Fruit fly (Drosophila melanogaster) whole organism, pupa: Measurements from ENCODE around the gene Pldn.

ENCODE experiments used
- CG10348 ChIP-seq: fragments of 200-800 bp; sonication (Bioruptor generic); IDR thresholded peaks from 2 replicates; pipeline ENCODE4 v1.3.6; 2022; ENCODE audit warnings: missing biosample characterization, missing genetic modification characterization
- CG12605 ChIP-seq: fragments of 200-800 bp; sonication (Bioruptor generic); IDR thresholded peaks from 2 replicates; pipeline ENCODE4 v1.3.6; 2022; ENCODE audit warnings: missing biosample characterization, missing genetic modification characterization
- CG13204 ChIP-seq: fragments of 200-800 bp; sonication (Bioruptor generic); optimal IDR thresholded peaks from 2 replicates; lab custom pipeline; 2018; ENCODE audit warnings: missing biosample characterization, mild to moderate bottlenecking, missing genetic modification characterization, moderate library complexity
- CG14655 ChIP-seq: fragments of 200-800 bp; sonication (Bioruptor generic); optimal IDR thresholded peaks from 3 replicates; lab custom pipeline; 2017; ENCODE audit warnings: mild to moderate bottlenecking, missing biosample characterization, missing genetic modification reagents, missing genetic modification characterization
- CG15710 ChIP-seq: fragments of 200-800 bp; sonication (Bioruptor generic); optimal IDR thresholded peaks from 2 replicates; lab custom pipeline; 2018; ENCODE audit warnings: missing biosample characterization, mild to moderate bottlenecking, missing genetic modification characterization, moderate library complexity
- CG17806 ChIP-seq: fragments of 200-800 bp; sonication (Bioruptor generic); optimal IDR thresholded peaks from 2 replicates; lab custom pipeline; 2018; ENCODE audit warnings: missing biosample characterization, mild to moderate bottlenecking, missing genetic modification characterization, moderate library complexity
- CG32121 ChIP-seq: fragments of 200-800 bp; sonication (Bioruptor generic); IDR thresholded peaks from 2 replicates; pipeline ENCODE4 v1.3.6; 2022; ENCODE audit warnings: missing biosample characterization, missing genetic modification characterization
- CG34367 ChIP-seq: fragments of 200-800 bp; sonication (Bioruptor generic); optimal IDR thresholded peaks from 2 replicates; lab custom pipeline; 2018; ENCODE audit warnings: missing biosample characterization, mild to moderate bottlenecking, missing genetic modification characterization
- CG4496 ChIP-seq: fragments of 200-800 bp; sonication (Bioruptor generic); IDR thresholded peaks from 3 replicates; pipeline ENCODE4 v1.3.6; 2022; ENCODE audit warnings: missing biosample characterization, missing genetic modification characterization
- CG8159 ChIP-seq: fragments of 200-800 bp; sonication (Bioruptor generic); optimal IDR thresholded peaks from 3 replicates; lab custom pipeline; 2018; ENCODE audit warnings: missing biosample characterization, mild to moderate bottlenecking, missing genetic modification characterization, moderate library complexity
- CG8301 ChIP-seq: fragments of 200-800 bp; sonication (Bioruptor generic); optimal IDR thresholded peaks from 2 replicates; lab custom pipeline; 2018; ENCODE audit warnings: missing biosample characterization, mild to moderate bottlenecking, missing genetic modification characterization
- CG9948 ChIP-seq: fragments of 200-800 bp; sonication (Bioruptor generic); optimal IDR thresholded peaks from 2 replicates; lab custom pipeline; 2018; ENCODE audit warnings: missing biosample characterization, mild to moderate bottlenecking, missing genetic modification characterization, moderate library complexity
- D1 ChIP-seq: fragments of 200-800 bp; sonication (Bioruptor generic); optimal IDR thresholded peaks from 2 replicates; lab custom pipeline; 2018; ENCODE audit warnings: missing biosample characterization, mild to moderate bottlenecking, missing genetic modification characterization, moderate library complexity
- EcR ChIP-seq: fragments of 200-800 bp; sonication (Bioruptor generic); optimal IDR thresholded peaks from 3 replicates; lab custom pipeline; 2019; ENCODE audit warnings: missing biosample characterization, missing genetic modification characterization, mild to moderate bottlenecking, moderate library complexity, missing genetic modification reagents
- Ets98B ChIP-seq: fragments of 200-800 bp; sonication (Bioruptor generic); IDR thresholded peaks from 2 replicates; pipeline ENCODE4 v1.3.6; 2022; ENCODE audit warnings: missing biosample characterization, missing genetic modification characterization
- Pif1A ChIP-seq: fragments of 200-800 bp; sonication (Bioruptor generic); optimal IDR thresholded peaks from 3 replicates; lab custom pipeline; 2016; ENCODE audit warnings: missing biosample characterization, missing genetic modification characterization
- Pif1B ChIP-seq: fragments of 200-800 bp; sonication (Bioruptor generic); optimal IDR thresholded peaks from 3 replicates; lab custom pipeline; 2016; ENCODE audit warnings: missing biosample characterization, missing genetic modification characterization
- Snoo ChIP-seq: fragments of 200-800 bp; sonication (Bioruptor generic); optimal IDR thresholded peaks from 3 replicates; lab custom pipeline; 2017; ENCODE audit warnings: missing biosample characterization, mild to moderate bottlenecking, missing genetic modification characterization, inconsistent platforms
- fd96Ca ChIP-seq: fragments of 200-800 bp; sonication (Bioruptor generic); IDR thresholded peaks from 3 replicates; pipeline ENCODE4 v1.3.6; 2022; ENCODE audit warnings: missing biosample characterization, missing genetic modification characterization
- gl ChIP-seq: fragments of 200-800 bp; sonication (Bioruptor generic); optimal IDR thresholded peaks from 2 replicates; lab custom pipeline; 2018; ENCODE audit warnings: missing biosample characterization, mild to moderate bottlenecking, missing genetic modification characterization
- rn ChIP-seq: fragments of 200-800 bp; sonication (Bioruptor generic); IDR thresholded peaks from 2 replicates; pipeline ENCODE4 v1.3.6; 2022; ENCODE audit warnings: missing biosample characterization, missing genetic modification characterization

Pldn gene

DNA sequence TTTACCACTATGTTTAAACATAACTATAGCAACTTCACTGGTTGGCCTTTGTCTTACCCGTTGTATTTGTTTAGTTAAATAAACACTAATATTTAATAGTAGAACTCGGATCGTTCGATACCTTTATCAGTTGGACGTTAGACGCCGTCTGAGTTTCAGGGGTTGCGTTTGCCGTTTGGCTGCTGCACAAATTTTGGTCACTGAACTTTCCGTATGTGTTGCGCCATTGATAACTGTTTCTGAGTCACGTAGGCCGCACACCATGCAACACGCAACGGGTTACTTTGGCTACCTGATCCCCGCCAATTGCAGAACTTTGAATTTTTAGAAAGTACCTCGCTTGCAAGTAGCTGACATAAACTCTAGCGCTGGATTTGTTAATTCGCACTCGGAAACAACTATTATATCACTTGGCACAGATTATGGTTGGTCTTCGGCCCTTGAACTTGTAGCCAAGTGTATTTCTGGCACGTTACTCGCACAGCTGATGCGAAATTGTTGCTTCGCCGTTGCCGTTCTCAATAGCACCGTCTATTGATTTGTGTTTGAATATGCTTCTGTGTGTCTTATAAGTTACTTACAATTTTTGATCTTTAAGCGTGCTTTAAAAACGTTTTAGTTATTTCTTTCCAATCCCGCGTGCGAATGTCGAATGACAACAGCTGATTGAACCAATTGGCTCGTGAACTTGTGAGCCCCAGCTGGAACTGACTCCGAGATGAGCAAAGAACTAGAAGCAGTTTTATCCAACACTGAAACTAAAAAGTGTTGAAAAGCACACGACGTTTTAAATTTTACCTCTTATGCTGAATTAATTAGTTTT lies 5.3 kb upstream of the Pldn start, which contains the start of gene Dph1:
TSS of gene Dph1 (minus strand) at position 670 of the 823 bp plus-strand sequence.
- TF ChIP-seq CG17806 (tag; lab: Kevin White, UChicago) (peak; percentile 94), CG15710 (tag; lab: Kevin White, UChicago) (peak; percentile 86), gl (tag; lab: Kevin White, UChicago) (peak; percentile 87), fd96Ca (GFP tag; lab: Robert Waterston, UW) (peak; percentile 97), D1 (tag; lab: Kevin White, UChicago) (peak; percentile 72), CG4496 (peak; percentile 98), EcR (GFP tag; lab: Kevin White, UChicago) (peak; percentile 93), Snoo (tag; lab: Kevin White, UChicago) (peak; percentile 90), Pif1A (GFP tag; lab: Kevin White, UChicago) (peak; percentile 95), CG8301 (tag; lab: Kevin White, UChicago) (peak; percentile 95), CG8159 (tag; lab: Kevin White, UChicago) (peak; percentile 91), CG32121 (GFP tag; lab: Robert Waterston, UW) (peak; percentile 96), Ets98B (GFP tag; lab: Robert Waterston, UW) (peak; percentile 95), CG9948 (tag; lab: Kevin White, UChicago) (peak; percentile 88), CG14655 (peak; percentile 95), rn (GFP tag; lab: Robert Waterston, UW) (peak; percentile 82), CG10348 (GFP tag; lab: Robert Waterston, UW) (peak; percentile 63), CG13204 (GFP tag; lab: Kevin White, UChicago) (no peak), CG34367 (peak; percentile 92), Pif1B (GFP tag; lab: Kevin White, UChicago) (peak; percentile 91), CG12605 (GFP tag; lab: Robert Waterston, UW) (peak; percentile 92)

DNA sequence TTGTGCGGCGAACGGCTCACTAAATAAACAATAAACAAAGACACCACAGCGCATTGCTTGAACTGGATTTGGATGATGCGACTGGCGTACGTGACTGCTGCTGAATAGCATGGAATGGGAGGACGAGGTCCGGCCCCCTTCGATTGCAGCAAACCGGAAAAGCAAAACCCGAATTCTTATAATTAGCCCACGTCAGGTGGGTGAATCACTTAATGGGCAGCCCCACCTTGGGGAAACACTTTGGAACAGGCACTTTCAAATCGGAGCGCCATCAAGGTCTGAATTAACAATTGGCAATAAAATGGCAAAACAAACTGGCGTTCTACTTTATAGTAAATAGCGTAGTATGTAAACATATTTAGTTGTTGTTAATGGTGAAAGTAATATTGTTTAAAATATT lies 4.6 kb upstream of the Pldn start:
- TF ChIP-seq Ets98B (GFP tag; lab: Robert Waterston, UW) (no peak), Snoo (tag; lab: Kevin White, UChicago) (no peak), CG15710 (tag; lab: Kevin White, UChicago) (no peak), rn (GFP tag; lab: Robert Waterston, UW) (no peak), CG9948 (tag; lab: Kevin White, UChicago) (no peak), Pif1B (GFP tag; lab: Kevin White, UChicago) (no peak), Pif1A (GFP tag; lab: Kevin White, UChicago) (no peak), CG13204 (GFP tag; lab: Kevin White, UChicago) (no peak), CG34367 (no peak), CG8301 (tag; lab: Kevin White, UChicago) (no peak), EcR (GFP tag; lab: Kevin White, UChicago) (no peak), gl (tag; lab: Kevin White, UChicago) (no peak), CG32121 (GFP tag; lab: Robert Waterston, UW) (no peak), CG17806 (tag; lab: Kevin White, UChicago) (no peak), D1 (tag; lab: Kevin White, UChicago) (no peak), CG14655 (no peak), CG10348 (GFP tag; lab: Robert Waterston, UW) (no peak), fd96Ca (GFP tag; lab: Robert Waterston, UW) (no peak)

DNA sequence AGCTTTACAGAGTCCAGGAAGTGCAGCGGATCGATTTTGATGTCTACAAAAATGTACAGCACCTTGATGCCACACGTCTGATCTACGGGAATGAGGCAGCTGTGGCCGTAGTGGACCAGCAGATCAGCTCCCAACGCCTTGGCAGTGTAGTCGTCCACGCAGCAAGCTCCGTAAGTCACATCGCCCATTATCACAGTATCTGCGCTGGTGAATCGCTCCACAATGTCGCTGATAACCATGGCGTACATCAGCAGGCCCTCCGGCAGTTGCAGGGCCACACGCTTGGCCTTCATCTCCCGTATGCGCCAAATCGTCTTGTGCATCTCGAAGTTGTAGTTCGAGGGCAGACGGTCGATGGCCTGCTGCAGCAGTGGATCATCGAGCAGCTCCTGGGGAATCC lies 3.9 kb upstream of the Pldn start:
- no peak for TF ChIP-seq CG4496
- no peak for TF ChIP-seq Pif1B (GFP tag; lab: Kevin White, UChicago)
- TF ChIP-seq Pif1A (GFP tag; lab: Kevin White, UChicago), result no peak
- peak; percentile 38 for TF ChIP-seq EcR (GFP tag; lab: Kevin White, UChicago)
- no peak for TF ChIP-seq CG15710 (tag; lab: Kevin White, UChicago)
- TF ChIP-seq Snoo (tag; lab: Kevin White, UChicago), result no peak
- no peak for TF ChIP-seq CG34367
- no peak for TF ChIP-seq Ets98B (GFP tag; lab: Robert Waterston, UW)
- TF ChIP-seq rn (GFP tag; lab: Robert Waterston, UW), result no peak

DNA sequence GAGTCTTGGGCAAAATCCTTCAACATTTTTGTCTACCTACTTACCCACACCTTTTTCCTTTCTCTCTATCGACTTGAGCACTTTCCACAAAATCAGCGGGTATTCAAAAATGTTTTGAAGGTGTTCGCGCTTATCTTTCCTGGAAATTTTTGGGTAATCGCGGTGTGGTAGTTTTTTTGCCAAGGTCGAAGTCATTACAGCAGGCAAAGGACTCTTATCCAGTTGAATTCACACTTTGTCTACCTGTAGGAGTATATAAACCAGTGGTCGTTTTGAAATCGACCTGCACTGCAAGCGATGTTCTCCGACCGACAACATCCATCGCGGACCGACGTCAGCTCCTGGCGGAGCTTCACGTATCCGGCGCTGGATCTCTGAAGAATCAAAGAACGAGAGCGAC lies 1.7 kb upstream of the Pldn start:
- no peak for TF ChIP-seq CG4496
- no peak for TF ChIP-seq Snoo (tag; lab: Kevin White, UChicago)
- TF ChIP-seq CG12605 (GFP tag; lab: Robert Waterston, UW), result no peak
- no peak for TF ChIP-seq Pif1A (GFP tag; lab: Kevin White, UChicago)
- no peak for TF ChIP-seq fd96Ca (GFP tag; lab: Robert Waterston, UW)
- no peak for TF ChIP-seq CG32121 (GFP tag; lab: Robert Waterston, UW)
- no peak for TF ChIP-seq EcR (GFP tag; lab: Kevin White, UChicago)
- TF ChIP-seq CG8159 (tag; lab: Kevin White, UChicago), result no peak
- no peak for TF ChIP-seq CG9948 (tag; lab: Kevin White, UChicago)
- TF ChIP-seq CG14655, result no peak
- no peak for TF ChIP-seq rn (GFP tag; lab: Robert Waterston, UW)
- no peak for TF ChIP-seq CG8301 (tag; lab: Kevin White, UChicago)
- TF ChIP-seq CG34367, result no peak
- no peak for TF ChIP-seq CG10348 (GFP tag; lab: Robert Waterston, UW)
